Fruit fly (Drosophila melanogaster): ENCODE results near the gene if.
A peak's percentile ranks its signal among the peaks of the same experiment; 100 is the strongest.

Gene if

dm6 chrX:16783141-16783715 is at the start of gene if (continued):
- peak; percentile 39 for TF ChIP-seq Myb (GFP tag; optimal IDR thresholded peaks at IDR 0.05)
- TF ChIP-seq scrt (GFP tag; optimal IDR thresholded peaks at IDR 0.05), result no peak
- no peak for TF ChIP-seq HHEX (GFP tag; optimal IDR thresholded peaks at IDR 0.05)
- no peak for TF ChIP-seq Drgx (GFP tag; IDR thresholded peaks at IDR 0.05)
- TF ChIP-seq CG18619 (GFP tag; optimal IDR thresholded peaks at IDR 0.05), result no peak
- TF ChIP-seq rib (GFP tag; IDR thresholded peaks at IDR 0.05), result peak; percentile 48; the same call in 1 of the 2 replicates
- TF ChIP-seq CG10267 (tag; optimal IDR thresholded peaks at IDR 0.05), result no peak
- TF ChIP-seq CG12104 (GFP tag; optimal IDR thresholded peaks at IDR 0.05), result no peak
- TF ChIP-seq az2 (GFP tag; optimal IDR thresholded peaks at IDR 0.05), result no peak
- TF ChIP-seq gem (tag; optimal IDR thresholded peaks at IDR 0.05), result no peak
- no peak for TF ChIP-seq Rfx (GFP tag; IDR thresholded peaks at IDR 0.05)
- no peak for TF ChIP-seq mirr (GFP tag; optimal IDR thresholded peaks at IDR 0.05)
- TF ChIP-seq CG2678 (tag; optimal IDR thresholded peaks at IDR 0.05), result no peak
- no peak for TF ChIP-seq gcm2 (GFP tag; optimal IDR thresholded peaks at IDR 0.05)
- TF ChIP-seq CG4707 (GFP tag; optimal IDR thresholded peaks at IDR 0.05), result no peak
- no peak for TF ChIP-seq gcm (GFP tag; optimal IDR thresholded peaks at IDR 0.05)
- no peak for TF ChIP-seq dysf (GFP tag; IDR thresholded peaks at IDR 0.05)
- TF ChIP-seq Med (GFP tag), result peak; percentile 75
- 0 out of 3 replicates have a peak, but pooled peaks have one; percentile 42 for TF ChIP-seq z (GFP tag; IDR thresholded peaks at IDR 0.05)

- TF ChIP-seq HHEX (GFP tag; optimal IDR thresholded peaks at IDR 0.05) (no peak), CG2202 (tag; optimal IDR thresholded peaks at IDR 0.05) (no peak), so (GFP tag; IDR thresholded peaks at IDR 0.05) (no peak), Hr3 (GFP tag; optimal IDR thresholded peaks at IDR 0.05) (no peak), CG12659 (GFP tag; optimal IDR thresholded peaks at IDR 0.05) (no peak), unc-4 (GFP tag; IDR thresholded peaks at IDR 0.05; ENCODE audit: partially characterized antibody) (no peak), Optix (GFP tag; IDR thresholded peaks at IDR 0.05) (no peak), croc (GFP tag; conservative IDR thresholded peaks at IDR 0.05) (no peak), CG1603 (tag; optimal IDR thresholded peaks at IDR 0.05) (no peak), exex (tag; optimal IDR thresholded peaks at IDR 0.05) (no peak), Dek (tag; optimal IDR thresholded peaks at IDR 0.05) (no peak), Dad (GFP tag; optimal IDR thresholded peaks at IDR 0.05) (no peak), gem (tag; optimal IDR thresholded peaks at IDR 0.05) (no peak), bbx (GFP tag; IDR thresholded peaks at IDR 0.05; ENCODE audit: partially characterized antibody) (no peak), CG8765 (GFP tag; IDR thresholded peaks at IDR 0.05) (no peak), aop (GFP tag; IDR thresholded peaks at IDR 0.05) (no peak), ATbp (GFP tag; optimal IDR thresholded peaks at IDR 0.05) (no peak), lola (GFP tag; optimal IDR thresholded peaks at IDR 0.05) (no peak), Ravus (GFP tag; IDR thresholded peaks at IDR 0.05) (no peak)
These were observed 48.6 kb upstream of the if start for dm6 chrX:16831848-16832247.

- TF ChIP-seq CG10543 (GFP tag; optimal IDR thresholded peaks at IDR 0.05) (no peak), sens (GFP tag) (peak; percentile 74)
These were observed 46.8 kb upstream of the if start for dm6 chrX:16830081-16830480.
